Worm (Caenorhabditis elegans) whole organism, L2 larva: ENCODE data around the gene aaim-1.

Experiments used
- ZK546.5 ChIP-seq: sonication (generic microtip); optimal IDR thresholded peaks from 2 replicates; lab custom pipeline; 2017; ENCODE audit warnings: missing biosample characterization, missing genetic modification characterization
- alr-1 ChIP-seq: fragments of 150-350 bp; optimal IDR thresholded peaks from 2 replicates; lab custom pipeline; 2014; ENCODE audit warnings: missing biosample characterization, missing genetic modification characterization
- nhr-10 ChIP-seq: sonication (generic microtip); optimal IDR thresholded peaks from 2 replicates; lab custom pipeline; 2017; ENCODE audit warnings: missing biosample characterization, missing genetic modification characterization
- nhr-12 ChIP-seq: fragments of 150-350 bp; optimal IDR thresholded peaks from 2 replicates; lab custom pipeline; 2014; ENCODE audit warnings: missing biosample characterization, missing genetic modification characterization
- nhr-25 ChIP-seq: fragments of 150-350 bp; sonication (generic microtip); optimal IDR thresholded peaks from 3 replicates; lab custom pipeline; 2014; ENCODE audit warnings: missing biosample characterization, missing genetic modification characterization
- unc-62 ChIP-seq: fragments of 150-350 bp; optimal IDR thresholded peaks from 2 replicates; lab custom pipeline; 2014; ENCODE audit warnings: missing biosample characterization, missing genetic modification reagents, missing genetic modification characterization
- ztf-4 ChIP-seq: fragments of 150-350 bp; optimal IDR thresholded peaks from 2 replicates; lab custom pipeline; 2014; ENCODE audit warnings: missing biosample characterization, missing genetic modification characterization

- TF ChIP-seq alr-1 (tag; lab: Kevin White, UChicago) (no peak), nhr-12 (tag; lab: Kevin White, UChicago) (no peak), nhr-10 (tag; lab: Kevin White, UChicago) (no peak), unc-62 (no peak), nhr-25 (no peak), ZK546.5 (no peak), ztf-4 (tag; lab: Kevin White, UChicago) (no peak)
Observed at ce11 chrX:6593178-6593786, 31.1 kb upstream of the aaim-1 start.
